Worm (Caenorhabditis elegans): ENCODE data around the gene F48F5.8.

DNA sequence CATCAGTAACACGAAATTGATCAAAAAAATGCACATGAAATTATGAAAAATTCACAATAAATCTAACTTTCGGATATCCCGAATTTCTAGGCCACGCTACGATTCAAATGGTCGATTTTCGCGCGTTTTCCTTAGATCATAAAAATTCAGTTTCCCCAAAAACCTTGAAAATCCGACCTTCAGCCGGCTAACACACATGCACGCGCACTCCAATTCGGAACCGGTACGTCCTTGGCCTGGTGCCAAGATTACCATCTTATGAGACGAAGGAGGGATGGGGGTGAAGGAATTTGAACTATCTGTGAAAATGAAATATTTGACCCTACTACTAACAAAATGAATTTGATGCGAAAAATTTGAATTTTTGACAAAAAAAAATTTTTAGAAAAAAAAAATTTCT lies 2.4 kb upstream of the F48F5.8 start:
- no peak for TF ChIP-seq ztf-23 (GFP tag; IDR thresholded peaks at IDR 0.05)
- TF ChIP-seq tab-1 (GFP tag; IDR thresholded peaks at IDR 0.05) = no peak
- TF ChIP-seq ztf-29 (GFP tag; IDR thresholded peaks at IDR 0.05) = no peak

Data from whole organism, midembryonic.